Worm (Caenorhabditis elegans) whole organism, L4 larva: ENCODE results near the gene F10E9.12.

Experiments used
- ZK546.5 ChIP-seq, 2 experiments: sonication (generic microtip); optimal IDR thresholded peaks; 2 replicates each; lab custom pipeline; 2017; ENCODE audit warnings: missing biosample characterization in 2 of 2, missing genetic modification characterization in 2 of 2
- cey-2 ChIP-seq: sonication (generic microtip); optimal IDR thresholded peaks from 3 replicates; lab custom pipeline; 2017; ENCODE audit warnings: missing genetic modification characterization, mild to moderate bottlenecking, missing compliant biosample characterization, antibody characterized with exemption, borderline replicate concordance; ENCODE audit not compliant: insufficient read depth
- daf-16 ChIP-seq, 3 experiments: sonication (generic microtip); optimal IDR thresholded peaks; 2 replicates each; lab custom pipeline; 2016 to 2017; ENCODE audit warnings: missing genetic modification characterization in 3 of 3, missing genetic modification reagents in 3 of 3, mild to moderate bottlenecking in 2 of 3, missing compliant biosample characterization in 2 of 3, missing biosample characterization in 1 of 3, moderate library complexity in 1 of 3
- dpl-1 ChIP-seq: fragments of 150-350 bp; optimal IDR thresholded peaks from 2 replicates; lab custom pipeline; 2014; ENCODE audit warnings: missing biosample characterization, missing genetic modification reagents, missing genetic modification characterization
- mxl-2 ChIP-seq: fragments of 200-800 bp; sonication (Bioruptor generic); conservative IDR thresholded peaks from 2 replicates; pipeline ENCODE4 v1.3.6; 2022; ENCODE audit warnings: missing genetic modification reagents, missing genetic modification characterization, missing compliant biosample characterization
- nhr-77 ChIP-seq: fragments of 150-350 bp; optimal IDR thresholded peaks from 2 replicates; lab custom pipeline; 2014; ENCODE audit warnings: missing biosample characterization, missing genetic modification characterization
- skn-1 ChIP-seq: fragments of 150-350 bp; optimal IDR thresholded peaks from 2 replicates; lab custom pipeline; 2014; ENCODE audit warnings: missing biosample characterization, missing genetic modification characterization
- snpc-4 ChIP-seq: fragments of 150-350 bp; optimal IDR thresholded peaks from 2 replicates; lab custom pipeline; 2014; ENCODE audit warnings: missing biosample characterization, missing genetic modification characterization
- unc-130 ChIP-seq: sonication (generic microtip); optimal IDR thresholded peaks from 2 replicates; lab custom pipeline; 2016; ENCODE audit warnings: missing genetic modification reagents, missing genetic modification characterization, missing compliant biosample characterization
- ztf-11 ChIP-seq: fragments of 150-350 bp; optimal IDR thresholded peaks from 2 replicates; lab custom pipeline; 2014; ENCODE audit warnings: missing biosample characterization, missing genetic modification characterization
- ztf-7 ChIP-seq: fragments of 150-350 bp; optimal IDR thresholded peaks from 2 replicates; lab custom pipeline; 2014; ENCODE audit warnings: missing biosample characterization, missing genetic modification characterization

DNA sequence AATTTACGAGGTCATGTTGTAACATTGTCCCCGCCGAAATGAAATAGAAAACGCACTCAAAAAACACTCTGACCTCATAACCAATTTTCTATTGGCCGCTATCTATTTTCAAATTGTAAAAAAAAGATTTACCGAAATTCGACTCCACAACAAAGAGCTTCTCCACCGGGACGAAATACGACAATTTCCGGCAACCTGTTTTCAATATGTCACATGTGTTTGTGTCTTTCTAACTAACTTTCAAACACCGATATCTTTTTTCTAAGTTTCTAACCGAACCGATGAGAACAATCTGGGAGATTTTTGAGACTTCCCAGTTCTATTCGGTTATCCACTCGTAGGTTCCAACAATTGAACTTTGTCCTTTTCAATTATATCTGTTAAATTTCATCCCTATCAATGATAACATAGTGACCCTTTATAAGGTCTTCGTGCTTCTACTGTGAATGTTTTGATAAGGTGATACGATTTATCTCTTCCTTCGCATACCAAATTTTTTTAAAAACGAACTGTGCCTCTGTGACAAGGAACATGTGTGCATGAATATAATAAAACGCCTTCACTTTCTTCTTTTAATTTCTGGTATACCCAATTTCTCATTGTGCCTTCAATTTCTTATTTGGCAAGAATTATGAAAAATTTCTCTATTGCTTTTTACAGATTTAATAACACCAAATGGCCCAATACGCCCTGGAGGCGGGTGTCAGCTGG is 47.4 kb downstream of the F10E9.12 start, which contains the start of gene lmbr-1:
- TF ChIP-seq cey-2 (tag; lab: Kevin White, UChicago) (no peak), skn-1 (tag; lab: Kevin White, UChicago) (no peak), nhr-77 (tag; lab: Kevin White, UChicago) (no peak), daf-16 (GFP tag; optimal IDR thresholded peaks at IDR 0.05; lab: Kevin White, UChicago) (no peak), daf-16 (tag; optimal IDR thresholded peaks at IDR 0.05; lab: Kevin White, UChicago) (no peak), snpc-4 (tag; lab: Kevin White, UChicago) (no peak), mxl-2 (GFP tag; lab: Robert Waterston, UW) (no peak), unc-130 (GFP tag; lab: Kevin White, UChicago) (no peak), ZK546.5 (tag; optimal IDR thresholded peaks at IDR 0.05; lab: Kevin White, UChicago) (no peak), ztf-11 (tag; lab: Kevin White, UChicago) (no peak), ztf-7 (tag; lab: Kevin White, UChicago) (no peak), dpl-1 (GFP tag; lab: Kevin White, UChicago) (no peak)
